Fruit fly (Drosophila melanogaster) whole organism, embryonic: Measurements from ENCODE around the gene Ciz1.

Experiments used
- Atf3 ChIP-seq: fragments of 200-800 bp; sonication (Bioruptor generic); optimal IDR thresholded peaks from 3 replicates; lab custom pipeline; 2016; ENCODE audit warnings: missing biosample characterization, missing genetic modification characterization
- CG10267 ChIP-seq: fragments of 200-800 bp; sonication (Bioruptor generic); optimal IDR thresholded peaks from 2 replicates; lab custom pipeline; 2018; ENCODE audit warnings: missing biosample characterization, mild to moderate bottlenecking, missing genetic modification characterization, moderate library complexity
- CG11093 ChIP-seq: fragments of 200-800 bp; sonication (Bioruptor generic); IDR thresholded peaks from 3 replicates; pipeline ENCODE4 v1.3.6; 2022; ENCODE audit warnings: missing biosample characterization, missing genetic modification characterization
- CG11696 ChIP-seq: fragments of 200-800 bp; sonication (Bioruptor generic); IDR thresholded peaks from 2 replicates; pipeline ENCODE4 v1.3.6; 2022; ENCODE audit warnings: missing biosample characterization, missing genetic modification characterization
- CG14014 ChIP-seq: fragments of 200-800 bp; sonication (Bioruptor generic); IDR thresholded peaks from 2 replicates; pipeline ENCODE4 v1.3.6; 2022; ENCODE audit warnings: missing biosample characterization, missing genetic modification characterization
- CG14860 ChIP-seq: fragments of 200-800 bp; sonication (Bioruptor generic); IDR thresholded peaks from 3 replicates; pipeline ENCODE4 v1.3.6; 2022; ENCODE audit warnings: missing biosample characterization, missing genetic modification characterization; ENCODE audit not compliant: partially characterized antibody
- CG14965 ChIP-seq: fragments of 200-800 bp; sonication (Bioruptor generic); optimal IDR thresholded peaks from 2 replicates; lab custom pipeline; 2016; ENCODE audit warnings: missing biosample characterization, missing genetic modification characterization, borderline replicate concordance
- CG15696 ChIP-seq: fragments of 200-800 bp; sonication (Bioruptor generic); optimal IDR thresholded peaks from 2 replicates; lab custom pipeline; 2019; ENCODE audit warnings: missing biosample characterization, mild to moderate bottlenecking, missing genetic modification characterization, moderate library complexity
- CG1603 ChIP-seq: fragments of 200-800 bp; sonication (Bioruptor generic); optimal IDR thresholded peaks from 2 replicates; lab custom pipeline; 2019; ENCODE audit warnings: missing biosample characterization, mild to moderate bottlenecking, missing genetic modification characterization, moderate library complexity
- CG17328 ChIP-seq: fragments of 200-800 bp; sonication (Bioruptor generic); IDR thresholded peaks from 2 replicates; pipeline ENCODE4 v1.3.6; 2022; ENCODE audit warnings: missing biosample characterization, missing genetic modification characterization
- CG17359 ChIP-seq: fragments of 200-800 bp; sonication (Bioruptor generic); optimal IDR thresholded peaks from 3 replicates; lab custom pipeline; 2018; ENCODE audit warnings: missing biosample characterization, mild to moderate bottlenecking, missing genetic modification characterization, moderate library complexity
- CG17361 ChIP-seq: fragments of 200-800 bp; sonication (Bioruptor generic); IDR thresholded peaks from 3 replicates; pipeline ENCODE4 v1.3.6; 2022; ENCODE audit warnings: missing biosample characterization, missing genetic modification characterization
- CG17829 ChIP-seq: fragments of 200-800 bp; optimal IDR thresholded peaks from 2 replicates; lab custom pipeline; 2019; ENCODE audit warnings: missing biosample characterization, mild to moderate bottlenecking, missing genetic modification characterization, moderate library complexity
- CG2116 ChIP-seq: fragments of 200-800 bp; sonication (Bioruptor generic); optimal IDR thresholded peaks from 3 replicates; lab custom pipeline; 2018; ENCODE audit warnings: missing biosample characterization, mild to moderate bottlenecking, missing genetic modification characterization
- CG2199 ChIP-seq: fragments of 200-800 bp; sonication (Bioruptor generic); IDR thresholded peaks from 3 replicates; pipeline ENCODE4 v1.3.6; 2022; ENCODE audit warnings: missing biosample characterization, missing genetic modification characterization
- CG8359 ChIP-seq: fragments of 200-800 bp; sonication (Bioruptor generic); optimal IDR thresholded peaks from 2 replicates; lab custom pipeline; 2017; ENCODE audit warnings: missing biosample characterization, mild to moderate bottlenecking, missing genetic modification characterization, borderline replicate concordance
- CG9609 ChIP-seq: fragments of 200-800 bp; sonication (Bioruptor generic); optimal IDR thresholded peaks from 3 replicates; lab custom pipeline; 2016; ENCODE audit warnings: missing biosample characterization, missing genetic modification characterization
- Dbx ChIP-seq: fragments of 200-800 bp; sonication (Bioruptor generic); IDR thresholded peaks from 3 replicates; pipeline ENCODE4 v1.3.6; 2022; ENCODE audit warnings: missing biosample characterization, missing genetic modification characterization
- Dref ChIP-seq: fragments of 200-800 bp; sonication (Bioruptor generic); IDR thresholded peaks from 2 replicates; pipeline ENCODE4 v1.3.6; 2022; ENCODE audit warnings: missing biosample characterization, missing genetic modification characterization
- E2f1 ChIP-seq: fragments of 200-800 bp; sonication (Bioruptor generic); IDR thresholded peaks from 2 replicates; pipeline ENCODE4 v1.3.6; 2022; ENCODE audit warnings: missing biosample characterization, missing genetic modification characterization
- HLH3B ChIP-seq: fragments of 200-800 bp; sonication (Bioruptor generic); IDR thresholded peaks from 2 replicates; pipeline ENCODE4 v1.3.6; 2022; ENCODE audit warnings: missing biosample characterization, missing genetic modification characterization
- HmgZ ChIP-seq: fragments of 200-800 bp; sonication (Bioruptor generic); optimal IDR thresholded peaks from 2 replicates; lab custom pipeline; 2018; ENCODE audit warnings: missing biosample characterization, mild to moderate bottlenecking, missing genetic modification characterization
- Nf-YB ChIP-seq: fragments of 200-800 bp; sonication (Bioruptor generic); optimal IDR thresholded peaks from 3 replicates; lab custom pipeline; 2019; ENCODE audit warnings: missing biosample characterization, mild to moderate bottlenecking, missing genetic modification characterization, moderate library complexity
- Oaz ChIP-seq: fragments of 200-800 bp; sonication (Bioruptor generic); IDR thresholded peaks from 2 replicates; pipeline ENCODE4 v1.3.6; 2022; ENCODE audit warnings: missing biosample characterization, missing genetic modification characterization
- Sin3A ChIP-seq: fragments of >200 bp; optimal IDR thresholded peaks from 2 replicates; lab custom pipeline; 2018
- Sry-δ ChIP-seq: fragments of 200-800 bp; sonication (Bioruptor generic); optimal IDR thresholded peaks from 2 replicates; lab custom pipeline; 2016; ENCODE audit warnings: missing biosample characterization, missing genetic modification characterization
- az2 ChIP-seq: fragments of 200-800 bp; sonication (Bioruptor generic); optimal IDR thresholded peaks from 3 replicates; lab custom pipeline; 2016; ENCODE audit warnings: missing biosample characterization, missing genetic modification characterization
- bbx ChIP-seq: fragments of 200-800 bp; sonication (Bioruptor generic); IDR thresholded peaks from 2 replicates; pipeline ENCODE4 v1.3.6; 2022; ENCODE audit warnings: missing biosample characterization, missing genetic modification characterization; ENCODE audit not compliant: partially characterized antibody
- bcd ChIP-seq: fragments of 200-800 bp; sonication (Bioruptor generic); optimal IDR thresholded peaks from 2 replicates; lab custom pipeline; 2017; ENCODE audit warnings: missing biosample characterization, mild to moderate bottlenecking, missing genetic modification characterization
- bowl ChIP-seq: fragments of 200-800 bp; sonication (Bioruptor generic); IDR thresholded peaks from 2 replicates; pipeline ENCODE4 v1.3.6; 2022; ENCODE audit warnings: missing biosample characterization, missing genetic modification characterization
- danr ChIP-seq: fragments of 200-800 bp; sonication (Bioruptor generic); IDR thresholded peaks from 2 replicates; pipeline ENCODE4 v1.3.6; 2022; ENCODE audit warnings: missing biosample characterization, missing genetic modification characterization
- dimm ChIP-seq: fragments of 200-800 bp; sonication (Bioruptor generic); IDR thresholded peaks from 2 replicates; pipeline ENCODE4 v1.3.6; 2022; ENCODE audit warnings: missing biosample characterization, missing genetic modification characterization
- esg ChIP-seq: fragments of 200-800 bp; sonication (Bioruptor generic); conservative IDR thresholded peaks from 2 replicates; pipeline ENCODE4 v1.3.6; 2022; ENCODE audit warnings: missing biosample characterization, missing genetic modification characterization
- fd102C ChIP-seq: fragments of 200-800 bp; sonication (Bioruptor generic); optimal IDR thresholded peaks from 2 replicates; lab custom pipeline; 2018; ENCODE audit warnings: missing biosample characterization, mild to moderate bottlenecking, missing genetic modification characterization, moderate library complexity
- gem ChIP-seq: fragments of 200-800 bp; sonication (Bioruptor generic); optimal IDR thresholded peaks from 2 replicates; lab custom pipeline; 2019; ENCODE audit warnings: missing biosample characterization, mild to moderate bottlenecking, missing genetic modification characterization, moderate library complexity
- grau ChIP-seq: fragments of 200-800 bp; optimal IDR thresholded peaks from 3 replicates; lab custom pipeline; 2019; ENCODE audit warnings: missing biosample characterization, mild to moderate bottlenecking, missing genetic modification characterization, moderate library complexity
- grn ChIP-seq: fragments of 200-800 bp; sonication (Bioruptor generic); optimal IDR thresholded peaks from 3 replicates; lab custom pipeline; 2017; ENCODE audit warnings: missing biosample characterization, missing genetic modification characterization
- jumu ChIP-seq: fragments of 200-800 bp; sonication (Bioruptor generic); optimal IDR thresholded peaks from 3 replicates; lab custom pipeline; 2016; ENCODE audit warnings: missing biosample characterization, missing genetic modification characterization
- mirr ChIP-seq: fragments of 200-800 bp; sonication (Bioruptor generic); optimal IDR thresholded peaks from 3 replicates; lab custom pipeline; 2018; ENCODE audit warnings: missing biosample characterization, mild to moderate bottlenecking, missing genetic modification characterization
- org-1 ChIP-seq: fragments of 200-800 bp; sonication (Bioruptor generic); optimal IDR thresholded peaks from 2 replicates; lab custom pipeline; 2017; ENCODE audit warnings: missing biosample characterization, missing genetic modification characterization
- pho ChIP-seq: fragments of 200-800 bp; sonication (Bioruptor generic); optimal IDR thresholded peaks from 2 replicates; lab custom pipeline; 2016; ENCODE audit warnings: missing biosample characterization, missing genetic modification characterization
- pita ChIP-seq: fragments of 200-800 bp; sonication (Bioruptor generic); optimal IDR thresholded peaks from 2 replicates; lab custom pipeline; 2017; ENCODE audit warnings: missing biosample characterization, mild to moderate bottlenecking, missing genetic modification characterization
- psq ChIP-seq: fragments of 200-800 bp; sonication (Bioruptor generic); optimal IDR thresholded peaks from 2 replicates; lab custom pipeline; 2017; ENCODE audit warnings: missing biosample characterization, missing genetic modification characterization
- rib ChIP-seq: fragments of 200-800 bp; sonication (Bioruptor generic); IDR thresholded peaks from 2 replicates; pipeline ENCODE4 v1.3.6; 2022; ENCODE audit warnings: missing biosample characterization, missing genetic modification characterization
- schlank ChIP-seq: fragments of 200-800 bp; sonication (Bioruptor generic); optimal IDR thresholded peaks from 2 replicates; lab custom pipeline; 2018; ENCODE audit warnings: missing biosample characterization, mild to moderate bottlenecking, missing genetic modification characterization
- sqz ChIP-seq: fragments of 200-800 bp; sonication (Bioruptor generic); optimal IDR thresholded peaks from 3 replicates; lab custom pipeline; 2018; ENCODE audit warnings: missing biosample characterization, mild to moderate bottlenecking, missing genetic modification characterization
- tgo ChIP-seq: fragments of 200-800 bp; sonication (Bioruptor generic); IDR thresholded peaks from 3 replicates; pipeline ENCODE4 v1.3.6; 2022; ENCODE audit warnings: missing biosample characterization, missing genetic modification characterization
- tin ChIP-seq: fragments of 200-800 bp; sonication (Bioruptor generic); optimal IDR thresholded peaks from 3 replicates; lab custom pipeline; 2016; ENCODE audit warnings: missing biosample characterization, missing genetic modification characterization
- ttk ChIP-seq: fragments of 200-800 bp; sonication (Bioruptor generic); IDR thresholded peaks from 2 replicates; pipeline ENCODE4 v2.1.2; 2022; ENCODE audit warnings: missing biosample characterization, missing genetic modification characterization
- unc-4 ChIP-seq: fragments of 200-800 bp; sonication (Bioruptor generic); IDR thresholded peaks from 2 replicates; pipeline ENCODE4 v1.3.6; 2022; ENCODE audit warnings: missing biosample characterization, missing genetic modification characterization; ENCODE audit not compliant: partially characterized antibody
- wek ChIP-seq: fragments of 200-800 bp; sonication (Bioruptor generic); optimal IDR thresholded peaks from 3 replicates; lab custom pipeline; 2018; ENCODE audit warnings: missing biosample characterization, mild to moderate bottlenecking, missing genetic modification characterization, moderate library complexity
- zen ChIP-seq: fragments of 200-800 bp; sonication (Bioruptor generic); optimal IDR thresholded peaks from 3 replicates; lab custom pipeline; 2018; ENCODE audit warnings: missing biosample characterization, mild to moderate bottlenecking, missing genetic modification characterization, moderate library complexity

Gene Ciz1

dm6 chr3L:9898355-9898754 lies 33.9 kb downstream of the Ciz1 start, which contains the start of the genes CG6707 and CG46387 (continued):
- peak; percentile 36 for TF ChIP-seq zen (tag; lab: Kevin White, UChicago)
- TF ChIP-seq grau (tag; lab: Kevin White, UChicago) = peak; percentile 3
- no peak for TF ChIP-seq bcd
- no peak for TF ChIP-seq Atf3 (GFP tag; lab: Kevin White, UChicago)
- TF ChIP-seq CG11696 (GFP tag; lab: Robert Waterston, UW) = no peak
- peak; percentile 82 for TF ChIP-seq CG1603
- TF ChIP-seq danr (GFP tag; lab: Robert Waterston, UW) = no peak
- peak; percentile 45 for TF ChIP-seq CG2116 (GFP tag; lab: Kevin White, UChicago)
- no peak for TF ChIP-seq CG14014
- no peak for TF ChIP-seq pita (GFP tag; lab: Kevin White, UChicago)
- TF ChIP-seq Sry-δ (GFP tag; lab: Kevin White, UChicago) = peak; percentile 36
- TF ChIP-seq CG17361 (GFP tag; lab: Robert Waterston, UW) = no peak
- no peak for TF ChIP-seq grn (GFP tag; lab: Kevin White, UChicago)
- TF ChIP-seq CG2199 = 0 out of 3 replicates have a peak, but pooled peaks have one; percentile 35
- TF ChIP-seq HLH3B (GFP tag; lab: Robert Waterston, UW) = no peak
- no peak for TF ChIP-seq mirr
- no peak for TF ChIP-seq org-1 (GFP tag; lab: Kevin White, UChicago)
- TF ChIP-seq gem (tag; lab: Kevin White, UChicago) = no peak
- 0 out of 2 replicates have a peak, but pooled peaks have one; percentile 12 for TF ChIP-seq unc-4
- no peak for TF ChIP-seq Oaz
- no peak for TF ChIP-seq az2 (GFP tag; lab: Kevin White, UChicago)
- TF ChIP-seq rib (GFP tag; lab: Robert Waterston, UW) = no peak
- TF ChIP-seq CG14860 (GFP tag; lab: Robert Waterston, UW) = no peak
- peak; percentile 54; the same call in 1 of the 3 replicates for TF ChIP-seq Dbx (GFP tag; lab: Robert Waterston, UW)
- TF ChIP-seq esg (GFP tag; lab: Robert Waterston, UW) = no peak
- peak; percentile 18; the same call in 1 of the 2 replicates for TF ChIP-seq bbx (GFP tag; lab: Robert Waterston, UW)
- TF ChIP-seq ttk (GFP tag; lab: Robert Waterston, UW) = no peak
- peak; percentile 47 for TF ChIP-seq Sin3A (lab: Kevin White, UChicago)
- no peak for TF ChIP-seq psq (GFP tag; lab: Kevin White, UChicago)
- no peak for TF ChIP-seq tin (GFP tag; lab: Kevin White, UChicago)
- TF ChIP-seq schlank (tag; lab: Kevin White, UChicago) = no peak
- TF ChIP-seq CG10267 (tag; lab: Kevin White, UChicago) = no peak
- TF ChIP-seq dimm (GFP tag; lab: Robert Waterston, UW) = no peak
- no peak for TF ChIP-seq Nf-YB
- TF ChIP-seq CG17829 (tag; lab: Kevin White, UChicago) = peak; percentile 56
- TF ChIP-seq E2f1 = 0 out of 2 replicates have a peak, but pooled peaks have one; percentile 12
- TF ChIP-seq bowl (GFP tag; lab: Robert Waterston, UW) = no peak
- TF ChIP-seq fd102C = no peak
- no peak for TF ChIP-seq CG8359 (GFP tag; lab: Kevin White, UChicago)
- TF ChIP-seq CG11093 = no peak
- peak; percentile 74 for TF ChIP-seq HmgZ (tag; lab: Kevin White, UChicago)
- no peak for TF ChIP-seq CG17359 (tag; lab: Kevin White, UChicago)
- TF ChIP-seq CG14965 (GFP tag; lab: Kevin White, UChicago) = no peak
- no peak for TF ChIP-seq CG17328 (GFP tag; lab: Robert Waterston, UW)
- peak; percentile 39 for TF ChIP-seq Dref (GFP tag; lab: Robert Waterston, UW)
- TF ChIP-seq CG9609 (GFP tag; lab: Kevin White, UChicago) = no peak
- peak; percentile 44 for TF ChIP-seq jumu (GFP tag; lab: Kevin White, UChicago)
- TF ChIP-seq CG15696 (tag; lab: Kevin White, UChicago) = no peak
- no peak for TF ChIP-seq wek (GFP tag; lab: Kevin White, UChicago)
- peak; percentile 4 for TF ChIP-seq sqz
- no peak for TF ChIP-seq pho (GFP tag; lab: Kevin White, UChicago)
- 0 out of 3 replicates have a peak, but pooled peaks have one; percentile 25 for TF ChIP-seq tgo
